Worm (Caenorhabditis elegans): ENCODE results near the gene C29A12.22.

Gene C29A12.22

DNA sequence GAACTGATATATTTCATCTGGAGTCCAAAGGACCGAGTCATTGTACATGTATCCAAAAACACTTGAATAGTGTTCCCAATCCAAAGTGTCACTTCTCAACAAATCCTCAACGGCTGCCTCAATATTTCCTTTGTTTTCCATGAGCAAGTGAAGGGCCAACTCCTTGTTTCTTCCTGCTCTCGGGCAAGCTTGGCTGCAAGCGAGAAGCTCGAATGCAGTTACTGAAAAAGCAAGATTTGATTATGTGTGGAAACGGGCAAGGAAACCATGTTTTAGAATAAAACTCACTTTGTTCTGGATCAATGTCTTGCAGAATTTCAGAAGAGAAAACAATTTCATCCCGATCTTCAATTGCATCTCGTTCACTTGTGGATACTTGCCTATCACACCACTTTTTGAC lies 42.3 kb downstream of the C29A12.22 start:
- no peak for TF ChIP-seq unc-120 (tag; optimal IDR thresholded peaks at IDR 0.05; ENCODE audit: poor library complexity, severe bottlenecking)
- peak; percentile 66 for TF ChIP-seq ces-1 (GFP tag; optimal IDR thresholded peaks at IDR 0.05)
- TF ChIP-seq nhr-76 (tag; optimal IDR thresholded peaks at IDR 0.05) = no peak
- TF ChIP-seq nhr-28 (tag; optimal IDR thresholded peaks at IDR 0.05) = no peak
- TF ChIP-seq nhr-237 (tag; optimal IDR thresholded peaks at IDR 0.05) = no peak

ce11 chrV:10855363-10855762 lies 43.5 kb downstream of the C29A12.22 start:
- TF ChIP-seq elt-1 (tag; optimal IDR thresholded peaks at IDR 0.05; ENCODE audit: borderline replicate concordance, insufficient read depth) (no peak), lin-13 (tag; optimal IDR thresholded peaks at IDR 0.05) (no peak), bed-3 (GFP tag; optimal IDR thresholded peaks at IDR 0.05) (no peak), ztf-11 (tag; optimal IDR thresholded peaks at IDR 0.05) (no peak), unc-62 (GFP tag; optimal IDR thresholded peaks at IDR 0.05) (no peak)

ce11 chrV:10856901-10857637 lies 45.2 kb downstream of the C29A12.22 start:
- TF ChIP-seq unc-120 (tag; optimal IDR thresholded peaks at IDR 0.05; ENCODE audit: poor library complexity, severe bottlenecking) = peak; percentile 77
- TF ChIP-seq hlh-1 (tag; optimal IDR thresholded peaks at IDR 0.05) = no peak

- TF ChIP-seq mep-1 (tag; optimal IDR thresholded peaks at IDR 0.05) (no peak), M03D4.4 (tag; optimal IDR thresholded peaks at IDR 0.05) (peak; percentile 44), hlh-1 (tag; optimal IDR thresholded peaks at IDR 0.05) (peak; percentile 59), mls-2 (tag; optimal IDR thresholded peaks at IDR 0.05) (peak; percentile 48), lin-13 (tag; optimal IDR thresholded peaks at IDR 0.05) (no peak), elt-3 (tag; optimal IDR thresholded peaks at IDR 0.05) (no peak), lsy-2 (tag; optimal IDR thresholded peaks at IDR 0.05) (no peak), bed-3 (GFP tag; optimal IDR thresholded peaks at IDR 0.05) (no peak), ham-2 (GFP tag; optimal IDR thresholded peaks at IDR 0.05) (no peak), nhr-237 (tag; optimal IDR thresholded peaks at IDR 0.05) (no peak), lin-32 (GFP tag; optimal IDR thresholded peaks at IDR 0.05) (no peak), sptf-1 (tag; optimal IDR thresholded peaks at IDR 0.05) (peak; percentile 3), ceh-83 (GFP tag; optimal IDR thresholded peaks at IDR 0.05) (no peak), nhr-28 (tag; optimal IDR thresholded peaks at IDR 0.05) (no peak), elt-1 (tag; optimal IDR thresholded peaks at IDR 0.05; ENCODE audit: borderline replicate concordance, insufficient read depth) (no peak), ceh-43 (GFP tag; optimal IDR thresholded peaks at IDR 0.05) (no peak), flh-1 (GFP tag; optimal IDR thresholded peaks at IDR 0.05) (no peak), drap-1 (GFP tag; optimal IDR thresholded peaks at IDR 0.05) (peak; percentile 24), blmp-1 (tag; optimal IDR thresholded peaks at IDR 0.05) (no peak), zip-8 (tag; optimal IDR thresholded peaks at IDR 0.05) (no peak), ceh-39 (tag; optimal IDR thresholded peaks at IDR 0.05) (no peak), unc-62 (GFP tag; optimal IDR thresholded peaks at IDR 0.05) (peak; percentile 27), unc-120 (tag; optimal IDR thresholded peaks at IDR 0.05; ENCODE audit: poor library complexity, severe bottlenecking) (peak; percentile 96), ztf-11 (tag; optimal IDR thresholded peaks at IDR 0.05) (no peak), nhr-76 (tag; optimal IDR thresholded peaks at IDR 0.05) (no peak), snpc-4 (tag; optimal IDR thresholded peaks at IDR 0.05) (no peak), pha-4 (tag; optimal IDR thresholded peaks at IDR 0.05) (no peak), ces-1 (GFP tag; optimal IDR thresholded peaks at IDR 0.05) (peak; percentile 3), mab-5 (tag; optimal IDR thresholded peaks at IDR 0.05) (no peak), nhr-2 (tag; optimal IDR thresholded peaks at IDR 0.05) (no peak), sem-2 (GFP tag; optimal IDR thresholded peaks at IDR 0.05) (no peak), tbx-8 (GFP tag; optimal IDR thresholded peaks at IDR 0.05) (no peak), nhr-12 (tag; optimal IDR thresholded peaks at IDR 0.05) (no peak), cnd-1 (tag; optimal IDR thresholded peaks at IDR 0.05) (no peak), unc-39 (tag; optimal IDR thresholded peaks at IDR 0.05) (no peak)
These were observed 46.5 kb downstream of the C29A12.22 start for ce11 chrV:10858340-10858739.

Data from whole organism, mixed stage, embryonic.